Fruit fly (Drosophila melanogaster) whole organism: Measurements from ENCODE around the gene Pxn.
A peak's percentile ranks its signal among the peaks of the same experiment; 100 is the strongest.

Experiments used
- CG8478 ChIP-seq: fragments of >200 bp; optimal IDR thresholded peaks from 2 replicates; lab custom pipeline; 2018; ENCODE audit warnings: inconsistent platforms
- Dll ChIP-seq: fragments of >200 bp; optimal IDR thresholded peaks from 2 replicates; lab custom pipeline; 2017
- EcR ChIP-seq, 2 experiments: fragments of >200 bp; optimal IDR thresholded peaks; 2 replicates each; lab custom pipeline; 2017; ENCODE audit warnings: missing biosample characterization in 2 of 2, missing genetic modification characterization in 2 of 2, missing genetic modification reagents in 2 of 2
- pan ChIP-seq: fragments of >200 bp; optimal IDR thresholded peaks from 2 replicates; lab custom pipeline; 2017
- psq ChIP-seq: fragments of >200 bp; optimal IDR thresholded peaks from 2 replicates; lab custom pipeline; 2017
- usp ChIP-seq: fragments of >200 bp; optimal IDR thresholded peaks from 2 replicates; lab custom pipeline; 2017; ENCODE audit warnings: missing biosample characterization, missing genetic modification characterization, mixed read lengths

Pxn gene

dm6 chr3L:2581857-2582256 is 48.0 kb downstream of the Pxn start:
- TF ChIP-seq CG8478 (lab: Kevin White, UChicago): no peak
- no peak for TF ChIP-seq psq
- no peak for TF ChIP-seq EcR (GFP tag; optimal IDR thresholded peaks at IDR 0.05; lab: Kevin White, UChicago)
- TF ChIP-seq Dll (lab: Kevin White, UChicago): no peak
- TF ChIP-seq pan (lab: Kevin White, UChicago): no peak
- TF ChIP-seq usp (GFP tag; lab: Kevin White, UChicago): no peak

dm6 chr3L:2581343-2581825 is 48.5 kb downstream of the Pxn start:
- TF ChIP-seq psq (no peak), usp (GFP tag; lab: Kevin White, UChicago) (no peak), CG8478 (lab: Kevin White, UChicago) (no peak), Dll (lab: Kevin White, UChicago) (no peak), EcR (GFP tag; optimal IDR thresholded peaks at IDR 0.05; lab: Kevin White, UChicago) (no peak), pan (lab: Kevin White, UChicago) (no peak)

dm6 chr3L:2579557-2580224 is 50.2 kb downstream of the Pxn start:
- TF ChIP-seq CG8478 (lab: Kevin White, UChicago): no peak
- TF ChIP-seq psq: no peak
- TF ChIP-seq EcR (GFP tag; optimal IDR thresholded peaks at IDR 0.05; lab: Kevin White, UChicago): peak; percentile 40 to 81
- TF ChIP-seq Dll (lab: Kevin White, UChicago): no peak
- no peak for TF ChIP-seq usp (GFP tag; lab: Kevin White, UChicago)
- no peak for TF ChIP-seq pan (lab: Kevin White, UChicago)

DNA sequence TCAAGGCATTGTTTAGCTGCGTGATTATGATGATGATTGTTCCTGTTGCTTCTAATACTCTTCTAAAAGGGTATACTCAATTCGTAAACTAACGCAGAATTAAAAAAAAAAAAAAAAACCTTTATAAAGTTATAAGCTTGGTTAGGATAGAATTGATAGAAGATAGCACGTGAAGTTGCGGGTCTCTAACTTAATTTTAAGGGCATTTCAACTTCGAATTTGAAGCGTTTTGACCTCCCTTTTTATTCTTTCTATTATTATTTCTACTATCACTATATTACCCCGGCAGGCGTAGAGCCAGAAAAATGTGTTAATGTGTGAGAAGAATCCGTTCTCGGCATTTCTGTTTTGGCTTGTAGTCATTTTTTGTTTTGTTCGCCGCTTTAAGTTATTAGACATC is 51.1 kb downstream of the Pxn start:
- TF ChIP-seq psq (no peak), pan (lab: Kevin White, UChicago) (no peak), EcR (GFP tag; optimal IDR thresholded peaks at IDR 0.05; lab: Kevin White, UChicago) (no peak), CG8478 (lab: Kevin White, UChicago) (no peak), Dll (lab: Kevin White, UChicago) (no peak), usp (GFP tag; lab: Kevin White, UChicago) (no peak)

dm6 chr3L:2578315-2578714 is 51.5 kb downstream of the Pxn start:
- TF ChIP-seq CG8478 (lab: Kevin White, UChicago) (no peak), EcR (GFP tag; optimal IDR thresholded peaks at IDR 0.05; lab: Kevin White, UChicago) (no peak), pan (lab: Kevin White, UChicago) (no peak), psq (no peak), Dll (lab: Kevin White, UChicago) (no peak), usp (GFP tag; lab: Kevin White, UChicago) (no peak)

DNA sequence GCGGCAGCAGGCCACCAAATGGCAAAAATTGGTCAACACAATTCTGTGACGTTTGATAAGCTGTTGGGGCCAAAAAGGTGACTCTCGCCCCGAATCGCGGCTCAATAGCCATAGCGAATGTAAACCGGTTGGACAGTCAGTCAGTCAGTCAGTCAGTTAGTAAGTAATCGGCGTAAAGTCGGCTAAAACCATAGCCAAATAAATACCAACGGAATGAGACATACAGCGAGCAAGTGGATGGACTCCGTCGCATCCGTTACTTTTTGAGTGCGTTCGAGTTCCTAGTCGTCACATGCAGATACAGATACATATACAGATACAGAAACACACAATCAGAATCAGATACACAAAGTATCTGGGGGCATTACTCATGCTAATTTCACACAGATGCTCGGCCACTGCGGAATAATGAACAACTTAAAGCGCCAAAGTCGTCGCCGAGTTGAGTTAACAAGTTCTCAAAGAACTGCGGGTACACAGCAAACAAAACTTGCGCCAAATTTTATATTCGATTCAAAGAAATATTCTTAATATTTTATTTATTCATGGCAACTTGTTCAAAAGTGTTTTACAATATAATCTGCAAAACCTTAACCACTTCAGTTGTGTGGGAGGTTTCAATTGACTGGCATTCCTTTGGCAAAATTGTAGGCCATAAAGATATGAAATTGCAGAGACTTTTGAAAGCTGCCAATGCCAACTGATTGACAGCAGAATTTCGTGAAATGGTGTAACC is 52.6 kb downstream of the Pxn start:
- TF ChIP-seq psq (no peak), usp (GFP tag; lab: Kevin White, UChicago) (no peak), pan (lab: Kevin White, UChicago) (no peak), Dll (lab: Kevin White, UChicago) (no peak), EcR (GFP tag; optimal IDR thresholded peaks at IDR 0.05; lab: Kevin White, UChicago) (no peak), CG8478 (lab: Kevin White, UChicago) (no peak)

DNA sequence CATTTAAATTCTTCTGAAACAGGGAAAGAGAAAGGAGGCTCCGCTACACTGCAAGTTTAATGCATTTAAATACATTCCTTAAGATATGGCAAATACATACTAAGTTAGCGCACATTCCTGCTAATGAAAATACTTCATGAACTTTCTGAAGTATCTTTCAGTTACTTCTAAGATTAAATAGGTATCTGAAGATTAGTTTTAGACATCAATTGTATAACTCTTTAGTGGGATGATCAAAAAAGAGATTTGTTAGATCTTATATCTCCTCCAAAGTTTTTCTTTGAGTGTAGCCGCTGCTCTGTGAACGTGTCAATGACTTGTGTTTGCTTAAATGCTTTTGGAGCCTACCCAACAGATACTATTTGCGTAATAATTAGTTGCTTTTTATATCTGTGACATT is 54.6 kb downstream of the Pxn start:
- TF ChIP-seq usp (GFP tag; lab: Kevin White, UChicago) (no peak), Dll (lab: Kevin White, UChicago) (no peak), pan (lab: Kevin White, UChicago) (no peak), EcR (GFP tag; optimal IDR thresholded peaks at IDR 0.05; lab: Kevin White, UChicago) (no peak), psq (no peak), CG8478 (lab: Kevin White, UChicago) (no peak)

DNA sequence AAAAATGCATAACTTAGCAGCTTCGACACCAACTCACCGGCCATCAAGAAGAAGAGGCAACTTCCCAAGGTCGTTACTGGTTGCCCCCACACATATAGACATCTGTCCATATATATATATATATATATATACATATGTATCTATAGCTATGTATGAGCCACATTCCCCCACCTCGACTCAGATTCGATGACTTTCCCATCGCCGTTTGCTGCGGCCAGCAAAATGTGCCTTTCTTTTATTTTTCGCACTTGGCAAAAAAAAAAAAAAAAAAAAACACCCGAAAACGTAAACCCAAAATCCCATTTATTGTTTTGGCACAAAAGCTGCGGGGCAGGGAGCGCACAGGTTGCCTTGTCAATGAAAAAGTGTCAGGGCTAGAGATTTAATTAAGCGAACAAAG is 55.1 kb downstream of the Pxn start:
- TF ChIP-seq usp (GFP tag; lab: Kevin White, UChicago) (no peak), psq (no peak), CG8478 (lab: Kevin White, UChicago) (no peak), EcR (GFP tag; optimal IDR thresholded peaks at IDR 0.05; lab: Kevin White, UChicago) (no peak), Dll (lab: Kevin White, UChicago) (no peak), pan (lab: Kevin White, UChicago) (no peak)

DNA sequence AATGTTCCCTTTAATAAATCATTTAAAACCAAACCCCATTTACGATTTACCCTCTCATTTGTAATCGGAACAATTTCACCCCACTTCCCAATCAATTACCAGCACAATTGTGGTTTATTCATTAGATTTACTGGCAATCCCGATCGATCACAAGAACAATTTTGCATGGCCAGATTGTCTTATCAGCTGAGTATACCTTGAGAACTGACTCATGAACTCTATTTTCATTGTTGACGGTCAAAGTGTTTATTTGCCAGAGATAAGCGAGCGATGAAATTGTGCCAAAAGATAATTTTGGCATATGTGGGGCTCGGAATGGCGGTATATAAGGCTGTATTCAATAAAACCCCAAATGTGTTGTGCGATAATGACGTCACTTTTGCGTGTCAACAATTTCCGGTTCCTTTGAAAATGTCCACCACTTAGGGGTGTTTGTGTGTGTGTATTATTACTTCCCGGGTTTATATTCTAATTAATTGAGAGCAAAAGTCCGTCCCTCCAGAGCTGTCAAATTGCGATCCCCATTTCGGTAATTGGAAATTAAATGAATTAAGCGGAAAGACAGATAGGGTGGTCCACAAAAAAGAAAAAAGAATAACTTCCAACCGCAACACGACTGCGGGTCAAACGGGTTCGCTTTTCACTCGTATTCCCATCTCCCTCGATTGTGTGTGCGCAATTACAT is 56.8 kb downstream of the Pxn start:
- TF ChIP-seq EcR (GFP tag; optimal IDR thresholded peaks at IDR 0.05; lab: Kevin White, UChicago): no peak
- no peak for TF ChIP-seq Dll (lab: Kevin White, UChicago)
- no peak for TF ChIP-seq psq
- no peak for TF ChIP-seq usp (GFP tag; lab: Kevin White, UChicago)
- TF ChIP-seq pan (lab: Kevin White, UChicago): no peak
- TF ChIP-seq CG8478 (lab: Kevin White, UChicago): no peak

DNA sequence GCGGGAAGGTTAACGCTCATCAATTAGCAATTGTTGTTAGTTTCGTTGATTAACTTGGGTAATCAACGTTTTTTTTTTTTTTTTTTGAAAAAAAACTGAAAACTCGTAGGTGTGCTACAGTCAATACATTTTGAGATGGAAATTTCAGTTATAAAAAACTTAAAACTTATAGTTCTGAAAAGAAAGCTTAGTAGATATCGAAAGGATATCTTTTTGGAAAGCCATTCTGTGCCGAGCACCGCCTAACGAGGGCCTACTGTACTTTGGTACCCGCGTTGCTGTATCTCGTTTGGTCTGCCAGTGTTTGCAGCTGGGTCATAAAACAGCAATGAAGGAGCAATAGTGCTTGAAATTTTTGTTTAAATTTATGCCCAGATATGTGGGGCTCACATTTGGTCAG is 57.9 kb downstream of the Pxn start:
- TF ChIP-seq Dll (lab: Kevin White, UChicago) (no peak), EcR (GFP tag; optimal IDR thresholded peaks at IDR 0.05; lab: Kevin White, UChicago) (no peak), psq (no peak), usp (GFP tag; lab: Kevin White, UChicago) (no peak), pan (lab: Kevin White, UChicago) (no peak), CG8478 (lab: Kevin White, UChicago) (no peak)

dm6 chr3L:2570269-2570723 is 59.6 kb downstream of the Pxn start:
- TF ChIP-seq CG8478 (lab: Kevin White, UChicago) (no peak), usp (GFP tag; lab: Kevin White, UChicago) (no peak), pan (lab: Kevin White, UChicago) (no peak), Dll (lab: Kevin White, UChicago) (no peak), psq (no peak), EcR (GFP tag; optimal IDR thresholded peaks at IDR 0.05; lab: Kevin White, UChicago) (no peak)
